Worm (Caenorhabditis elegans): ENCODE data around the gene F14H8.4.

Gene F14H8.4

DNA sequence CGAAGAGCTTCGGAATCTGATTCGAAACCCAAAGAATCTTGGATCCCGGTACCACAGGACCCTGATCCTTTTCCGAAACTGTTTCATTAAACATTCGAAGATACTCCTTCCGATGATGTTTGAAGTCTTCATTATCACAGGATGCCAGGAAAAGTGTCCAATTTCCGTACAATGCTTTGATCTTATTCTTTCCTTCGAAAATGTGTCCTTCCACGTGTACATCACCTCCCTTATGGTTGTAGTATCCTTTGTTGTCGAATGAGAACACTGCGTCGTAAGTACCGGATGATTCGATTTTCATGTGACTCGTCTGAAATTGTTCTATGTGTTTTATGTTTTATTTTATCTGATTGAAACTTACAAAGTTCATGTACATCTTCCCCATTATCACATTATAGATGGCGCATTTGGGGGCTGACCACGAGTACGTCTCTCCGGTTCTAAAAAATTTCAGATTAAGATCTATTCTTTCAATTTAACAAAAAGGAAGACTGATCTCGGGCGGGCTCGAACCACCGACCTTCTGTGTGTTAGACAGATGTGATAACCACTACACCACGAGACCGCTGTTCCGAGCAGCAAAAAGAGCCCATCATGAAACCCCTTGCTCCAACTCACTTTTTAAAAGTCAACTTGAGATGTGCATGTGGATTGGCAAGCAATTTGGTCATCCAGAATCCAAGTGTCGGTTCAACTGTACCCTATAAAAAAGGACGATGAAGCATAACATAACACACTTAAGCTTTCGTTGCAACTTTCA lies 10.9 kb upstream of the F14H8.4 start:
- TF ChIP-seq cebp-1 (GFP tag; IDR thresholded peaks at IDR 0.05) (no peak), cebp-1 (tag; optimal IDR thresholded peaks at IDR 0.05) (peak; percentile 13), fkh-3 (tag; optimal IDR thresholded peaks at IDR 0.05) (no peak), lsl-1 (GFP tag; optimal IDR thresholded peaks at IDR 0.05) (peak; percentile 17), snpc-4 (GFP tag; optimal IDR thresholded peaks at IDR 0.05) (no peak), snpc-4 (tag; optimal IDR thresholded peaks at IDR 0.05) (peak in 1 of 4 experiments; percentile 59), chd-7 (tag; optimal IDR thresholded peaks at IDR 0.05) (no peak), F10E7.11 (tag; optimal IDR thresholded peaks at IDR 0.05) (no peak), ceh-100 (GFP tag; IDR thresholded peaks at IDR 0.05) (peak; percentile 45), him-1 (tag; optimal IDR thresholded peaks at IDR 0.05) (peak; percentile 65), gei-17 (GFP tag; optimal IDR thresholded peaks at IDR 0.05) (no peak), F52B5.7 (tag; optimal IDR thresholded peaks at IDR 0.05) (no peak), ama-1 (optimal IDR thresholded peaks at IDR 0.05) (no peak), ama-1 (GFP tag; optimal IDR thresholded peaks at IDR 0.05) (no peak), nhr-27 (tag; optimal IDR thresholded peaks at IDR 0.05) (no peak), rpc-1 (optimal IDR thresholded peaks at IDR 0.05) (peak; percentile 53), rpc-1 (tag; optimal IDR thresholded peaks at IDR 0.05) (peak; percentile 70), snpc-1.1 (tag; optimal IDR thresholded peaks at IDR 0.05; ENCODE audit: insufficient read depth) (no peak), dox-1 (GFP tag; IDR thresholded peaks at IDR 0.05) (0 out of 2 replicates have a peak, but pooled peaks have one; percentile 29), B0019.2 (GFP tag; conservative IDR thresholded peaks at IDR 0.05) (0 out of 2 replicates have a peak, but pooled peaks have one; percentile 6), tbp1 (GFP tag; optimal IDR thresholded peaks at IDR 0.05) (peak; percentile 88), ztf-18 (tag; optimal IDR thresholded peaks at IDR 0.05) (no peak), F55B11.4 (tag; optimal IDR thresholded peaks at IDR 0.05; ENCODE audit: borderline replicate concordance, insufficient read depth) (no peak), Y79H2A.3 (GFP tag; conservative IDR thresholded peaks at IDR 0.05) (0 out of 2 replicates have a peak, but pooled peaks have one; percentile 31), Y67H2A.10 (GFP tag; conservative IDR thresholded peaks at IDR 0.05) (no peak), B0261.1 (tag; optimal IDR thresholded peaks at IDR 0.05) (peak; percentile 76), madf-6 (GFP tag; IDR thresholded peaks at IDR 0.05) (0 out of 2 replicates have a peak, but pooled peaks have one; percentile 34), attf-5 (GFP tag; optimal IDR thresholded peaks at IDR 0.05) (no peak), C06A6.2 (GFP tag; conservative IDR thresholded peaks at IDR 0.05) (no peak), B0336.3 (GFP tag; IDR thresholded peaks at IDR 0.05) (0 out of 2 replicates have a peak, but pooled peaks have one; percentile 38), tlf-1 (GFP tag; optimal IDR thresholded peaks at IDR 0.05) (no peak), nfyb-1 (GFP tag; IDR thresholded peaks at IDR 0.05) (0 out of 2 replicates have a peak, but pooled peaks have one; percentile 62), lin-26 (GFP tag; IDR thresholded peaks at IDR 0.05) (peak; percentile 61; the same call in 1 of the 2 replicates), egrh-3 (GFP tag; IDR thresholded peaks at IDR 0.05) (no peak), pbrm-1 (GFP tag; IDR thresholded peaks at IDR 0.05) (peak; percentile 45; the same call in 1 of the 2 replicates), mcd-1 (GFP tag; IDR thresholded peaks at IDR 0.05) (0 out of 2 replicates have a peak, but pooled peaks have one; percentile 34), hlh-12 (tag; optimal IDR thresholded peaks at IDR 0.05) (no peak), hmg-1.2 (GFP tag; IDR thresholded peaks at IDR 0.05) (peak; percentile 46), ceh-58 (GFP tag; IDR thresholded peaks at IDR 0.05) (no peak), nhr-80 (tag; optimal IDR thresholded peaks at IDR 0.05) (peak; percentile 9), Y53F4B.3 (GFP tag; IDR thresholded peaks at IDR 0.05) (0 out of 2 replicates have a peak, but pooled peaks have one; percentile 40), cebp-2 (GFP tag; IDR thresholded peaks at IDR 0.05) (no peak), attf-6 (GFP tag; IDR thresholded peaks at IDR 0.05) (no peak)
